Worm (Caenorhabditis elegans) whole organism, L2 larva: ENCODE measurements around the gene col-79.
A peak's percentile ranks its signal among the peaks of the same experiment; 100 is the strongest.

Source experiments
- C34F6.9 ChIP-seq: fragments of 150-350 bp; optimal IDR thresholded peaks from 2 replicates; lab custom pipeline; 2014; ENCODE audit warnings: missing biosample characterization, missing genetic modification characterization
- F13H6.1 ChIP-seq: sonication (generic microtip); optimal IDR thresholded peaks from 2 replicates; lab custom pipeline; 2016; ENCODE audit warnings: missing genetic modification characterization, missing compliant biosample characterization
- alr-1 ChIP-seq: fragments of 150-350 bp; optimal IDR thresholded peaks from 2 replicates; lab custom pipeline; 2014; ENCODE audit warnings: missing biosample characterization, missing genetic modification characterization
- aly-2 ChIP-seq: fragments of 150-350 bp; optimal IDR thresholded peaks from 2 replicates; lab custom pipeline; 2014; ENCODE audit warnings: missing biosample characterization, missing genetic modification characterization
- ama-1 ChIP-seq: fragments of 150-350 bp; optimal IDR thresholded peaks from 2 replicates; lab custom pipeline; 2018; ENCODE audit warnings: inconsistent platforms
- blmp-1 ChIP-seq: sonication (generic microtip); optimal IDR thresholded peaks from 2 replicates; lab custom pipeline; 2017; ENCODE audit warnings: missing genetic modification characterization, mild to moderate bottlenecking, missing compliant biosample characterization, antibody characterized with exemption, moderate library complexity; ENCODE audit not compliant: insufficient read depth
- ceh-16 ChIP-seq: fragments of 150-350 bp; optimal IDR thresholded peaks from 2 replicates; lab custom pipeline; 2014; ENCODE audit warnings: missing biosample characterization, missing genetic modification characterization
- ceh-82 ChIP-seq: fragments of 150-350 bp; optimal IDR thresholded peaks from 2 replicates; lab custom pipeline; 2014; ENCODE audit warnings: missing biosample characterization, missing genetic modification characterization
- crh-2 ChIP-seq: sonication (generic microtip); optimal IDR thresholded peaks from 2 replicates; lab custom pipeline; 2017; ENCODE audit warnings: missing biosample characterization, missing genetic modification characterization
- egl-27 ChIP-seq: sonication (generic microtip); optimal IDR thresholded peaks from 3 replicates; lab custom pipeline; 2017; ENCODE audit warnings: missing biosample characterization, missing genetic modification reagents, missing genetic modification characterization
- elt-1 ChIP-seq: fragments of 150-350 bp; optimal IDR thresholded peaks from 2 replicates; lab custom pipeline; 2014; ENCODE audit warnings: missing biosample characterization, missing genetic modification characterization
- fos-1 ChIP-seq: fragments of 150-350 bp; optimal IDR thresholded peaks from 2 replicates; lab custom pipeline; 2014; ENCODE audit warnings: missing biosample characterization, missing genetic modification characterization
- gmeb-1 ChIP-seq: fragments of 150-350 bp; optimal IDR thresholded peaks from 2 replicates; lab custom pipeline; 2014; ENCODE audit warnings: missing biosample characterization, missing genetic modification characterization
- lin-11 ChIP-seq: fragments of 150-350 bp; sonication (generic microtip); optimal IDR thresholded peaks from 2 replicates; lab custom pipeline; 2014; ENCODE audit warnings: missing biosample characterization, missing genetic modification characterization, inconsistent platforms, mixed read lengths
- lin-13 ChIP-seq: fragments of 150-350 bp; optimal IDR thresholded peaks from 2 replicates; lab custom pipeline; 2014; ENCODE audit warnings: missing biosample characterization, missing genetic modification reagents, missing genetic modification characterization
- lin-39 ChIP-seq: fragments of 150-350 bp; optimal IDR thresholded peaks from 2 replicates; lab custom pipeline; 2014; ENCODE audit warnings: missing biosample characterization, missing genetic modification reagents, missing genetic modification characterization
- lsy-2 ChIP-seq, 2 experiments: fragments of 150-350 bp in 1 of 2; sonication (generic microtip) in 1 of 2; optimal IDR thresholded peaks; 2 replicates each; lab custom pipeline; 2014 to 2017; ENCODE audit warnings: missing biosample characterization in 2 of 2, missing genetic modification characterization in 2 of 2
- mab-5 ChIP-seq: fragments of 150-350 bp; optimal IDR thresholded peaks from 2 replicates; lab custom pipeline; 2014; ENCODE audit warnings: missing biosample characterization, missing genetic modification characterization
- mbf-1 ChIP-seq: sonication (generic microtip); optimal IDR thresholded peaks from 2 replicates; lab custom pipeline; 2017; ENCODE audit warnings: missing biosample characterization, missing genetic modification characterization
- mdl-1 ChIP-seq, 2 experiments: fragments of 150-350 bp in 1 of 2; sonication (generic microtip) in 1 of 2; optimal IDR thresholded peaks; 2 replicates each; lab custom pipeline; 2017; ENCODE audit warnings: missing biosample characterization in 2 of 2, missing genetic modification characterization in 2 of 2
- nhr-10 ChIP-seq: sonication (generic microtip); optimal IDR thresholded peaks from 2 replicates; lab custom pipeline; 2017; ENCODE audit warnings: missing biosample characterization, missing genetic modification characterization
- nhr-11 ChIP-seq: fragments of 150-350 bp; optimal IDR thresholded peaks from 2 replicates; lab custom pipeline; 2014; ENCODE audit warnings: missing biosample characterization, missing genetic modification characterization
- nhr-129 ChIP-seq: fragments of 150-350 bp; optimal IDR thresholded peaks from 2 replicates; lab custom pipeline; 2014; ENCODE audit warnings: missing biosample characterization, missing genetic modification characterization
- nhr-23 ChIP-seq: fragments of 150-350 bp; optimal IDR thresholded peaks from 2 replicates; lab custom pipeline; 2014; ENCODE audit warnings: missing biosample characterization, missing genetic modification reagents, missing genetic modification characterization
- nhr-237 ChIP-seq: fragments of 150-350 bp; optimal IDR thresholded peaks from 2 replicates; lab custom pipeline; 2014; ENCODE audit warnings: missing biosample characterization, missing genetic modification characterization
- nhr-25 ChIP-seq: fragments of 150-350 bp; sonication (generic microtip); optimal IDR thresholded peaks from 3 replicates; lab custom pipeline; 2014; ENCODE audit warnings: missing biosample characterization, missing genetic modification characterization
- nhr-6 ChIP-seq: fragments of 150-350 bp; optimal IDR thresholded peaks from 2 replicates; lab custom pipeline; 2014; ENCODE audit warnings: missing biosample characterization, missing genetic modification characterization
- nhr-77 ChIP-seq: fragments of 150-350 bp; optimal IDR thresholded peaks from 2 replicates; lab custom pipeline; 2014; ENCODE audit warnings: missing biosample characterization, missing genetic modification characterization
- peb-1 ChIP-seq: fragments of 150-350 bp; optimal IDR thresholded peaks from 2 replicates; lab custom pipeline; 2014; ENCODE audit warnings: missing biosample characterization, missing genetic modification characterization
- sem-4 ChIP-seq: fragments of 150-350 bp; optimal IDR thresholded peaks from 2 replicates; lab custom pipeline; 2014; ENCODE audit warnings: missing biosample characterization, missing genetic modification reagents, missing genetic modification characterization
- sma-3 ChIP-seq: sonication (generic microtip); optimal IDR thresholded peaks from 2 replicates; lab custom pipeline; 2016; ENCODE audit warnings: missing genetic modification reagents, missing genetic modification characterization, missing compliant biosample characterization
- unc-39 ChIP-seq: fragments of 150-350 bp; optimal IDR thresholded peaks from 2 replicates; lab custom pipeline; 2014; ENCODE audit warnings: missing biosample characterization, missing genetic modification characterization
- unc-55 ChIP-seq: fragments of 150-350 bp; sonication (generic microtip); optimal IDR thresholded peaks from 3 replicates; lab custom pipeline; 2014; ENCODE audit warnings: missing biosample characterization, missing genetic modification reagents, missing genetic modification characterization
- unc-62 ChIP-seq: fragments of 150-350 bp; optimal IDR thresholded peaks from 2 replicates; lab custom pipeline; 2014; ENCODE audit warnings: missing biosample characterization, missing genetic modification reagents, missing genetic modification characterization
- zag-1 ChIP-seq: fragments of 150-350 bp; optimal IDR thresholded peaks from 2 replicates; lab custom pipeline; 2014; ENCODE audit warnings: missing biosample characterization, missing genetic modification characterization
- ztf-1 ChIP-seq: fragments of 200-800 bp; sonication (Bioruptor generic); conservative IDR thresholded peaks from 2 replicates; pipeline ENCODE4 v1.3.6; 2022; ENCODE audit warnings: missing genetic modification characterization, missing compliant biosample characterization
- ztf-11 ChIP-seq: sonication (generic microtip); optimal IDR thresholded peaks from 2 replicates; lab custom pipeline; 2017; ENCODE audit warnings: missing biosample characterization, missing genetic modification characterization
- ztf-4 ChIP-seq: fragments of 150-350 bp; optimal IDR thresholded peaks from 2 replicates; lab custom pipeline; 2014; ENCODE audit warnings: missing biosample characterization, missing genetic modification characterization

Gene col-79

DNA sequence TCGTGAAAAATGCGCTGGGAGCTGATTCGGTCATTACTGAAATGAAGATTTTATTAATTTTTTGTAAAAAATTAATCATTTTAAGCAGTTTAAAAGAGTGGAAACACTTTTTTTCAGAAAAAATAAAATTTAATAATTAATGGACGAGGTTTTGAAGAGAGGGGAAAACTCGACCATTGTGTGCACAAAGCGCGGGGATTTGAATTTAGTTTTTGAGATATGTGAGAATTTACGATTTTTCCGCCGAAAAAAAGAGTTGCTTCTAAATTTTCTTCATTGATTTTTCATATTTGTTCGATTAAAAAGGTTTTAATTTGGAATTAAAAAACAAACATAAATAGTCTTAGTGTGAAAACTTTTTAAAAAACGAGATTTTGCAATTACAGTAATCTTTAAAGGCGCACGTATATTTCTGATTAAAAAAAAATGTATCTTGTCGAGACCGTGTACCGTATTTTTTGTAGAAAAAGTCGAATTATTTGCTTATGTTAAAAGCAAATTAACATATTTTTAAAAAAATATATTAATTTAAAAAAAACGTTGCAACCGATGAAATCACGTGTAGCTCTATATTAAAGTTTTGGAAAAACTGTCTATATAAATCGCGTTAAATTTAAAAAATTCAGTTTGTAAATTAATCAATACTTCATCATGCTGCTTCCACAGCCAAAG is 11.0 kb downstream of the col-79 start, which contains the start of the genes dph-2 and C09G5.7:
TSS of gene dph-2 (minus strand) at position 36 of the 672 bp plus-strand sequence.
TSS of gene C09G5.7 (plus strand) at position 622 of the 672 bp plus-strand sequence.
- TF ChIP-seq C34F6.9 (tag; lab: Kevin White, UChicago) (peak; percentile 40), aly-2 (no peak), nhr-129 (tag; lab: Kevin White, UChicago) (no peak), gmeb-1 (tag; lab: Kevin White, UChicago) (peak; percentile 88)
- TF ChIP-seq, all 48 proteins: peak for 2

DNA sequence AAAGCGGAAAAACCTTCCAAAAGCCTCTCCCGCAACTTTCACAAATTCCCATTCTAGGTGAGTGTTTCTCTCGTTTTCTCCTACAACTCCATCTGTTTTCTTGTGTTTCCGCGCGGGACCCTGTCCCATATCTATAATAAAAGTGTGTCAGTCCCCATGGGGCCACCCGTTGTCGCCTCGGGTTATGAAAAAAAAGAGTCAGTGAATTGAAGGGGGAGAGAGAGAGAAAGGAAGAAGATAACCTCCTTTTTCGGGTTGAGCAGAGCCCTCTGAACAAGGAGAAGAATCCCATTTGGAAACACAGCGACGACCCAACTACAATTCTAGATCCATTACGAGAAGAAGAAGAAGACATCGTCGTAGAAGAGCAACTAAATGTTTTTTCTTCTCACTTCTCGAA is 13.7 kb downstream of the col-79 start, which contains the start of gene C09G5.13:
TSS of gene C09G5.13 (plus strand) at position 301 of the 400 bp plus-strand sequence.
- TF ChIP-seq alr-1 (tag; lab: Kevin White, UChicago) (no peak), lin-39 (no peak), nhr-129 (tag; lab: Kevin White, UChicago) (no peak), ama-1 (lab: Kevin White, UChicago) (no peak), blmp-1 (tag; lab: Kevin White, UChicago) (no peak), lin-11 (tag; lab: Kevin White, UChicago) (no peak), nhr-25 (tag; lab: Kevin White, UChicago) (no peak), egl-27 (tag; lab: Kevin White, UChicago) (no peak), ztf-1 (GFP tag; lab: Robert Waterston, UW) (no peak), crh-2 (tag; lab: Kevin White, UChicago) (no peak), C34F6.9 (tag; lab: Kevin White, UChicago) (no peak), fos-1 (no peak), ztf-4 (tag; lab: Kevin White, UChicago) (no peak), unc-55 (GFP tag; lab: Kevin White, UChicago) (no peak)

DNA sequence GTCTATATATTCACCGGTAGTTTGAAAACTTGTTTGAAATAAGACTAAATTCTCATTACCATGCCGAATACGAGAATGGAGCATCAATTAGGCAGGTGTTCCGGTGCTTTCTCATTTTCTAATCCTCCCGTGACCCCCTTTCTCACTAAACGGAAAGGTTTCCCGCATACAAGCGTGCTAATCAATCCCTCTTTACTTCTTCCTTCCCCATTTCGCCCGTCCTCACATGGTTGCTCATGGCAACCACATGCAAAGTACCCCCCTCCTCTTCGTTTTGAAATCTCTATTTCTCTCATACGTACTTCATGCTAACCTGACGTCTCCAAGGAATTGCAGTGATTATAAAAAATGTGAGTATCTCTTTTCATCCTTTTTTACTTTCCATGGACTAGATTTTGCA is 16.5 kb downstream of the col-79 start, which contains the start of gene mks-5:
TSS of gene mks-5 (plus strand) at position 301 of the 400 bp plus-strand sequence.
- TF ChIP-seq gmeb-1 (tag; lab: Kevin White, UChicago) = no peak
- no peak for TF ChIP-seq sma-3
- TF ChIP-seq alr-1 (tag; lab: Kevin White, UChicago) = no peak
- no peak for TF ChIP-seq F13H6.1
- no peak for TF ChIP-seq ceh-16 (tag; lab: Kevin White, UChicago)
- no peak for TF ChIP-seq unc-39 (tag; lab: Kevin White, UChicago)
- no peak for TF ChIP-seq mdl-1 (tag; optimal IDR thresholded peaks at IDR 0.05; lab: Kevin White, UChicago)
- no peak for TF ChIP-seq unc-55 (GFP tag; lab: Kevin White, UChicago)
- TF ChIP-seq nhr-23 = no peak
- no peak for TF ChIP-seq mab-5 (tag; lab: Kevin White, UChicago)
- TF ChIP-seq aly-2 = no peak
- no peak for TF ChIP-seq elt-1 (tag; lab: Kevin White, UChicago)
- no peak for TF ChIP-seq peb-1 (tag; lab: Kevin White, UChicago)
- TF ChIP-seq lsy-2 (tag; optimal IDR thresholded peaks at IDR 0.05; lab: Kevin White, UChicago) = no peak
- no peak for TF ChIP-seq fos-1
- TF ChIP-seq lin-13 (GFP tag; lab: Kevin White, UChicago) = no peak
- no peak for TF ChIP-seq nhr-77 (tag; lab: Kevin White, UChicago)

DNA sequence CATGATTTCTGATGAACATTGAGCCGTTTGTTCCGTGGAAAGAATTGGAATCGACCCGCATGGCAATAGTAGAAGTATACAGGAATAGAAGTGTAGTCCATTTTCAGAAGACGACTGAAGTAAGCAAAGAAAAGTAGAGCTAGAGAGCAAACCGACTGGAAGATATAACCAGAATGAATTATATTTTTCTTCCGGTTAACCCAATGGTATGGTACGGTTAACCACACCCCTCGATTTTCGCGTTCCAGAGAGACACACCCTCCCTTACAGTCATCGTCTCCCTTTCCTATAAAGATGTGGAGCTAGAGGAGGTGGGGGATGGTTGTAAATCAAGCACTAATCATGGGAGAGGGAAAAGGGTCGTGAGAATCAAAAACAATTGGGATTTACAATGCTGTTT is 19.7 kb downstream of the col-79 start, which contains the start of gene C09G5.14:
TSS of gene C09G5.14 (minus strand) at position 101 of the 400 bp plus-strand sequence.
- TF ChIP-seq ztf-1 (GFP tag; lab: Robert Waterston, UW) (no peak), nhr-10 (tag; lab: Kevin White, UChicago) (no peak), mdl-1 (tag; optimal IDR thresholded peaks at IDR 0.05; lab: Kevin White, UChicago) (no peak), nhr-237 (no peak), zag-1 (tag; lab: Kevin White, UChicago) (no peak), peb-1 (tag; lab: Kevin White, UChicago) (no peak), unc-62 (no peak), nhr-11 (tag; lab: Kevin White, UChicago) (no peak), gmeb-1 (tag; lab: Kevin White, UChicago) (no peak), F13H6.1 (no peak), lin-13 (GFP tag; lab: Kevin White, UChicago) (no peak), sem-4 (tag; lab: Kevin White, UChicago) (no peak), ztf-11 (tag; lab: Kevin White, UChicago) (no peak), nhr-6 (tag; lab: Kevin White, UChicago) (no peak), mbf-1 (no peak), lin-11 (tag; lab: Kevin White, UChicago) (no peak), ceh-82 (tag; lab: Kevin White, UChicago) (no peak), lsy-2 (tag; optimal IDR thresholded peaks at IDR 0.05; lab: Kevin White, UChicago) (no peak), nhr-77 (tag; lab: Kevin White, UChicago) (no peak), ceh-16 (tag; lab: Kevin White, UChicago) (no peak)
